Worm (Caenorhabditis elegans) whole organism, early embryonic: ENCODE results near the gene rpl-6.

Experiments
- F13C5.2 ChIP-seq: sonication (generic microtip); optimal IDR thresholded peaks from 2 replicates; lab custom pipeline; 2017; ENCODE audit warnings: mild to moderate bottlenecking, missing genetic modification characterization, inconsistent platforms, missing compliant biosample characterization
- ama-1 ChIP-seq: fragments of 150-350 bp; optimal IDR thresholded peaks from 2 replicates; lab custom pipeline; 2014
- ceh-13 ChIP-seq: fragments of 200-800 bp; sonication (Bioruptor generic); optimal IDR thresholded peaks from 2 replicates; lab custom pipeline; 2018; ENCODE audit warnings: mild to moderate bottlenecking, missing genetic modification characterization, missing compliant biosample characterization
- ceh-36 ChIP-seq: sonication (generic microtip); optimal IDR thresholded peaks from 2 replicates; lab custom pipeline; 2016; ENCODE audit warnings: missing genetic modification characterization, inconsistent platforms, missing compliant biosample characterization
- ets-7 ChIP-seq: sonication (generic microtip); optimal IDR thresholded peaks from 2 replicates; lab custom pipeline; 2016; ENCODE audit warnings: missing genotype, missing genetic modification characterization, missing compliant biosample characterization
- flt-1 ChIP-seq: fragments of 200-800 bp; sonication (Bioruptor generic); IDR thresholded peaks from 2 replicates; pipeline ENCODE4 v1.3.6; 2022; ENCODE audit warnings: missing genetic modification characterization, missing compliant biosample characterization
- hmg-4 ChIP-seq: fragments of 200-800 bp; sonication (Bioruptor generic); optimal IDR thresholded peaks from 2 replicates; lab custom pipeline; 2018; ENCODE audit warnings: mild to moderate bottlenecking, missing genetic modification characterization, missing compliant biosample characterization
- hnd-1 ChIP-seq: sonication (generic microtip); optimal IDR thresholded peaks from 2 replicates; lab custom pipeline; 2016; ENCODE audit warnings: missing genetic modification characterization, missing compliant biosample characterization
- pes-1 ChIP-seq: fragments of 200-800 bp; sonication (Bioruptor generic); IDR thresholded peaks from 2 replicates; pipeline ENCODE4 v1.3.6; 2022; ENCODE audit warnings: missing genetic modification reagents, missing genetic modification characterization, missing compliant biosample characterization
- scrt-1 ChIP-seq: fragments of 200-800 bp; sonication (Bioruptor generic); IDR thresholded peaks from 2 replicates; pipeline ENCODE4 v1.3.6; 2022; ENCODE audit warnings: missing genetic modification characterization, missing compliant biosample characterization
- sea-1 ChIP-seq: fragments of 200-800 bp; sonication (Bioruptor generic); conservative IDR thresholded peaks from 2 replicates; pipeline ENCODE4 v1.3.6; 2022; ENCODE audit warnings: missing genetic modification characterization, missing compliant biosample characterization
- tbx-11 ChIP-seq: fragments of 200-800 bp; sonication (Bioruptor generic); IDR thresholded peaks from 2 replicates; pipeline ENCODE4 v1.3.6; 2022; ENCODE audit warnings: missing genetic modification characterization, missing compliant biosample characterization
- tbx-37 ChIP-seq: fragments of 200-800 bp; sonication (Bioruptor generic); conservative IDR thresholded peaks from 2 replicates; pipeline ENCODE4 v1.3.6; 2022; ENCODE audit warnings: missing genetic modification reagents, missing genetic modification characterization, missing compliant biosample characterization
- tra-4 ChIP-seq: sonication (generic microtip); optimal IDR thresholded peaks from 2 replicates; lab custom pipeline; 2017; ENCODE audit warnings: missing genetic modification characterization, missing compliant biosample characterization

- TF ChIP-seq ama-1 (lab: Kevin White, UChicago) (no peak), F13C5.2 (tag; lab: Kevin White, UChicago) (no peak), tra-4 (no peak), ceh-13 (GFP tag; lab: Kevin White, UChicago) (no peak), scrt-1 (GFP tag; lab: Robert Waterston, UW) (no peak), flt-1 (no peak), pes-1 (no peak), tbx-37 (GFP tag; lab: Robert Waterston, UW) (no peak), ets-7 (no peak), sea-1 (no peak), hnd-1 (tag; lab: Kevin White, UChicago) (no peak), ceh-36 (tag; lab: Kevin White, UChicago) (no peak), hmg-4 (no peak), tbx-11 (GFP tag; lab: Robert Waterston, UW) (no peak)
Measured at ce11 chrIII:7242988-7243387, 34.7 kb downstream of the rpl-6 start, which contains the start of gene osm-10.
